Fruit fly (Drosophila melanogaster): ENCODE data around the gene CG32532.

CG32532 gene

DNA sequence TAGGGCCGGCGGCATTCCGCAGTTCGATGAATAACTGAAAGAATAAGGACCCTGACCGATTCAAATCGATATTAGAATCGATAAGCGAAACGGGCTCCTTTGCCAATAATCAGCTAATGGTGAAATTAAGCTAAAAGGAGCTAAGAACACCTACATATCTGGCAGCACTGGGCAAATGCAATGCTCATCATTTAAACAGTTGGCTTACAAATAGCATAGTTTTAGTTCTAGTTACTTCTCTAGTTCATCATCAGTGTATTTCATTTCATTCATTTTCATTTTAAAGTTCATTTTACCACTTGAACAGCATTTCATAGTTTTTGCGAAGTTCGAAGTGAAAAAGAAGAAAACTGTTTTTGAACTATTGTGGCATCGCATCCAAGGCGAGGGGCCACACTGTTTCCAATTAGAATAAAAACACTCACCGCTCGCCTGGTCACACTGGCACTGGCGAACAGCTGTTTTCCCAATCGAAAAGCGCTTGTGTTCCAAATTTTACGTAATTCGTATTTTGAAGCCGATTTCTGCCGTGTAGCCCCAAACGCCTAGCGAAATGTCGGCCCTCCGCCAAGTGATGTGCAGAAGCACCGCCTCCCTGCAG, 55.2 kb downstream of the CG32532 start, which contains the start of the genes pcm and ND-18 (continued):
- TF ChIP-seq Hmx (GFP tag; optimal IDR thresholded peaks at IDR 0.05) = no peak
- TF ChIP-seq ara (GFP tag; IDR thresholded peaks at IDR 0.05) = no peak
- no peak for TF ChIP-seq CG3726 (GFP tag; IDR thresholded peaks at IDR 0.05)
- peak; percentile 46 for TF ChIP-seq CTCF (GFP tag; optimal IDR thresholded peaks at IDR 0.05)
- TF ChIP-seq mld (GFP tag; IDR thresholded peaks at IDR 0.05; ENCODE audit: partially characterized antibody) = no peak
- TF ChIP-seq CG8924 (tag; optimal IDR thresholded peaks at IDR 0.05) = no peak
- peak; percentile 85 for TF ChIP-seq CG15514 (GFP tag; optimal IDR thresholded peaks at IDR 0.05)
- TF ChIP-seq pum (GFP tag; optimal IDR thresholded peaks at IDR 0.05) = no peak
- no peak for TF ChIP-seq BtbVII (GFP tag; optimal IDR thresholded peaks at IDR 0.05)
- no peak for TF ChIP-seq CG3995 (GFP tag; optimal IDR thresholded peaks at IDR 0.05)
- no peak for TF ChIP-seq cas (GFP tag; IDR thresholded peaks at IDR 0.05)
- peak; percentile 9 for TF ChIP-seq Max (GFP tag; optimal IDR thresholded peaks at IDR 0.05)
- TF ChIP-seq CG3281 (GFP tag; optimal IDR thresholded peaks at IDR 0.05) = no peak
- no peak for TF ChIP-seq Usf (GFP tag; optimal IDR thresholded peaks at IDR 0.05)
- no peak for TF ChIP-seq CrebB (tag; optimal IDR thresholded peaks at IDR 0.05)
- no peak for TF ChIP-seq al (GFP tag; IDR thresholded peaks at IDR 0.05)
- TF ChIP-seq Myb (GFP tag; optimal IDR thresholded peaks at IDR 0.05) = peak; percentile 62
- TF ChIP-seq trh (GFP tag; optimal IDR thresholded peaks at IDR 0.05) = no peak
- no peak for TF ChIP-seq GATAe (GFP tag; conservative IDR thresholded peaks at IDR 0.05)
- no peak for TF ChIP-seq CG9817 (tag; optimal IDR thresholded peaks at IDR 0.05)
- no peak for TF ChIP-seq oc (tag; optimal IDR thresholded peaks at IDR 0.05)
- no peak for TF ChIP-seq nerfin-1 (tag; optimal IDR thresholded peaks at IDR 0.05)
- no peak for TF ChIP-seq CG8359 (GFP tag; optimal IDR thresholded peaks at IDR 0.05; ENCODE audit: borderline replicate concordance)
- peak; percentile 64 for TF ChIP-seq pzg (GFP tag; optimal IDR thresholded peaks at IDR 0.05)
- no peak for TF ChIP-seq CG11398 (GFP tag; optimal IDR thresholded peaks at IDR 0.05)
- TF ChIP-seq vfl (GFP tag; optimal IDR thresholded peaks at IDR 0.05) = no peak
- TF ChIP-seq stc (GFP tag; IDR thresholded peaks at IDR 0.05) = no peak
- TF ChIP-seq Optix (GFP tag; IDR thresholded peaks at IDR 0.05) = no peak
- no peak for TF ChIP-seq Gug (GFP tag; IDR thresholded peaks at IDR 0.05)
- TF ChIP-seq CG14860 (GFP tag; IDR thresholded peaks at IDR 0.05; ENCODE audit: partially characterized antibody) = no peak
- no peak for TF ChIP-seq CG16779 (GFP tag; IDR thresholded peaks at IDR 0.05)
- TF ChIP-seq ro (GFP tag; IDR thresholded peaks at IDR 0.05) = no peak
- TF ChIP-seq odd (GFP tag; optimal IDR thresholded peaks at IDR 0.05) = no peak
- no peak for TF ChIP-seq C15 (GFP tag; IDR thresholded peaks at IDR 0.05)
- TF ChIP-seq Lpt (GFP tag; optimal IDR thresholded peaks at IDR 0.05) = no peak
- no peak for TF ChIP-seq Awh (GFP tag; IDR thresholded peaks at IDR 0.05)
- no peak for TF ChIP-seq wek (GFP tag; optimal IDR thresholded peaks at IDR 0.05)
- no peak for TF ChIP-seq ab (GFP tag; optimal IDR thresholded peaks at IDR 0.05)
- TF ChIP-seq Dad (GFP tag; optimal IDR thresholded peaks at IDR 0.05) = no peak
- TF ChIP-seq CG8290 (GFP tag; optimal IDR thresholded peaks at IDR 0.05) = no peak
- TF ChIP-seq CG8290 (tag; optimal IDR thresholded peaks at IDR 0.05) = no peak
- TF ChIP-seq CG9437 (GFP tag; optimal IDR thresholded peaks at IDR 0.05) = peak; percentile 60
- no peak for TF ChIP-seq p53 (GFP tag; optimal IDR thresholded peaks at IDR 0.05)
- TF ChIP-seq scrt (GFP tag; optimal IDR thresholded peaks at IDR 0.05) = no peak
- TF ChIP-seq inv (GFP tag; IDR thresholded peaks at IDR 0.05; ENCODE audit: partially characterized antibody) = no peak
- TF ChIP-seq CG3163 (GFP tag; optimal IDR thresholded peaks at IDR 0.05) = no peak
- TF ChIP-seq h (optimal IDR thresholded peaks at IDR 0.05) = no peak
- peak; percentile 66 for TF ChIP-seq CG2116 (GFP tag; optimal IDR thresholded peaks at IDR 0.05)
- no peak for TF ChIP-seq luna (GFP tag; optimal IDR thresholded peaks at IDR 0.05)
- TF ChIP-seq CG31365 (tag; optimal IDR thresholded peaks at IDR 0.05) = no peak
- no peak for TF ChIP-seq CG11456 (GFP tag; IDR thresholded peaks at IDR 0.05)
- peak; percentile 9 for TF ChIP-seq nmo (GFP tag; optimal IDR thresholded peaks at IDR 0.05)
- TF ChIP-seq CG10274 (GFP tag; optimal IDR thresholded peaks at IDR 0.05) = no peak

Measured in whole organism, embryonic.